Worm (Caenorhabditis elegans): Measurements from ENCODE around the gene C06E4.5.
A peak's percentile ranks its signal among the peaks of the same experiment; 100 is the strongest.

Gene C06E4.5

DNA sequence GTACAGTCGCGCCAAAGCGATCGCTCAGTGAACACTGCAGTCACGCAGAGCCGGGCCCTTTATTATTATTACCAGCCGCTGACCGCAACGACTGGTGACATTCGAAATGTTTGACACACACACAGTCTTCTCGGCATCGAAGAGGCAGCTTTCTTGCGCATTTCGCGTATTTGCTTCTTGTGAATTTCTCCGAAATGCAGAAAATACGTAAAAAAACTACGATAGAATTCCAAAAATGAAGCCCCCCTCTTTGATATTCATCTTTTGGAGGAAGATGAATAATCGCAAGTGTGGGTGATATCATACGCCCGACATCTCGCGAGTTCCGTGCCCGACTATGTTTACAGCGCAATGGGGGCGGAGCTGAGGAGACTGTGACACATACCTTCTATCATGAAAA, 1.5 kb upstream of the C06E4.5 start:
- no peak for TF ChIP-seq fos-1 (tag; optimal IDR thresholded peaks at IDR 0.05)
- peak; percentile 49 for TF ChIP-seq snpc-4 (tag; optimal IDR thresholded peaks at IDR 0.05)
- peak; percentile 25 for TF ChIP-seq pqm-1 (tag; optimal IDR thresholded peaks at IDR 0.05)

DNA sequence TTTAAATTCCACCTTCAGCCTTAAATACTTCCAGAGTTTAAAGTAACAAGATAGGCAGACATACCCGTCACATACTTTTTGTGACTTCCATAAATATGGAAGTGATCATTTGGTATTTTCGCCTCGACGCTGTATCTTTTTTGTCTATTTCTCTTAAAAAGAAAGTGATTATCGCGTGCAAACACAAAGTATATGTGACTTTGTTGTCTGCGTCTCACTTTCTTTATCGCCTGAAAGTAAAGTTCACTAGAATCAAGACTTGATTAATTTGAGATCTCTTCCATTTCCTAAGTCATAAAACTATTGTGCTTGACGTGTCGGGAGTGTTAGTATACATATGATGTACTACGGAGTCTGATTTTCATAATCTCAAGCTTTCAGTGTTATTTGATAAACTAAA, 3.5 kb downstream of the C06E4.5 start, which contains the start of gene C06E4.6:
Gene C06E4.6, minus strand, starts transcription at position 51 of the 400 bp plus-strand sequence.
- TF ChIP-seq elt-1 (tag; optimal IDR thresholded peaks at IDR 0.05): no peak
- TF ChIP-seq mdl-1 (tag; optimal IDR thresholded peaks at IDR 0.05): peak; percentile 6
- TF ChIP-seq elt-2 (tag; optimal IDR thresholded peaks at IDR 0.05): peak; percentile 43
- peak; percentile 81 for TF ChIP-seq pqm-1 (tag; optimal IDR thresholded peaks at IDR 0.05)
- TF ChIP-seq ZK546.5 (tag; optimal IDR thresholded peaks at IDR 0.05): no peak
- no peak for TF ChIP-seq snpc-4 (tag; optimal IDR thresholded peaks at IDR 0.05)
- peak; percentile 6 for TF ChIP-seq lin-15B (tag; optimal IDR thresholded peaks at IDR 0.05)
- TF ChIP-seq sea-2 (GFP tag; optimal IDR thresholded peaks at IDR 0.05): no peak
- TF ChIP-seq tbx-2 (tag; optimal IDR thresholded peaks at IDR 0.05): no peak

ce11 chrIV:7260587-7260986, 5.8 kb downstream of the C06E4.5 start, which contains the start of gene C06E4.3:
C06E4.3 (plus strand) TSS chrIV:7260875.
- TF ChIP-seq elt-2 (tag; optimal IDR thresholded peaks at IDR 0.05) (peak; percentile 30), fkh-2 (tag; optimal IDR thresholded peaks at IDR 0.05) (no peak), elt-3 (tag; optimal IDR thresholded peaks at IDR 0.05) (no peak), pqm-1 (tag; optimal IDR thresholded peaks at IDR 0.05) (peak; percentile 48)

- no peak for TF ChIP-seq mml-1 (tag; optimal IDR thresholded peaks at IDR 0.05)
- no peak for TF ChIP-seq egl-27 (tag; optimal IDR thresholded peaks at IDR 0.05)
- TF ChIP-seq ztf-11 (tag; optimal IDR thresholded peaks at IDR 0.05): no peak
- no peak for TF ChIP-seq snpc-4 (tag; optimal IDR thresholded peaks at IDR 0.05)
- TF ChIP-seq lin-15B (tag; optimal IDR thresholded peaks at IDR 0.05): no peak
- no peak for TF ChIP-seq ceh-28 (tag; optimal IDR thresholded peaks at IDR 0.05)
- no peak for TF ChIP-seq zag-1 (tag; optimal IDR thresholded peaks at IDR 0.05)
These were observed 8.3 kb downstream of the C06E4.5 start, which contains the start of gene glb-2 for ce11 chrIV:7263137-7263536. glb-2 (minus strand) TSS chrIV:7263237.

- TF ChIP-seq pha-4 (tag; optimal IDR thresholded peaks at IDR 0.05): peak; percentile 21
- no peak for TF ChIP-seq jun-1 (tag; optimal IDR thresholded peaks at IDR 0.05)
- TF ChIP-seq elt-2 (tag; optimal IDR thresholded peaks at IDR 0.05): peak; percentile 25
- no peak for TF ChIP-seq unc-39 (tag; optimal IDR thresholded peaks at IDR 0.05)
- no peak for TF ChIP-seq tbx-2 (tag; optimal IDR thresholded peaks at IDR 0.05)
These were observed 20.3 kb downstream of the C06E4.5 start for ce11 chrIV:7274969-7275548.

- no peak for TF ChIP-seq egl-27 (tag; optimal IDR thresholded peaks at IDR 0.05)
- TF ChIP-seq nhr-67 (tag; optimal IDR thresholded peaks at IDR 0.05): no peak
- TF ChIP-seq lin-39 (tag; optimal IDR thresholded peaks at IDR 0.05): no peak
- TF ChIP-seq elt-1 (tag; optimal IDR thresholded peaks at IDR 0.05): no peak
- no peak for TF ChIP-seq unc-39 (tag; optimal IDR thresholded peaks at IDR 0.05)
- no peak for TF ChIP-seq daf-12 (tag; optimal IDR thresholded peaks at IDR 0.05)
- TF ChIP-seq tbx-2 (tag; optimal IDR thresholded peaks at IDR 0.05): no peak
- no peak for TF ChIP-seq ceh-28 (tag; optimal IDR thresholded peaks at IDR 0.05)
- no peak for TF ChIP-seq R02D3.7 (tag; optimal IDR thresholded peaks at IDR 0.05)
- no peak for TF ChIP-seq nfya-1 (tag; optimal IDR thresholded peaks at IDR 0.05; ENCODE audit: insufficient read depth)
- TF ChIP-seq nhr-77 (tag; optimal IDR thresholded peaks at IDR 0.05): no peak
- TF ChIP-seq eor-1 (tag; optimal IDR thresholded peaks at IDR 0.05): no peak
- no peak for TF ChIP-seq lsy-12 (tag; optimal IDR thresholded peaks at IDR 0.05)
- no peak for TF ChIP-seq egl-5 (tag; optimal IDR thresholded peaks at IDR 0.05)
- TF ChIP-seq ztf-11 (tag; optimal IDR thresholded peaks at IDR 0.05): no peak
- TF ChIP-seq elt-2 (tag; optimal IDR thresholded peaks at IDR 0.05): no peak
These were observed 21.9 kb downstream of the C06E4.5 start, which contains the start of gene C06E4.2 for ce11 chrIV:7276661-7277060. C06E4.2 (plus strand) TSS chrIV:7276961.

DNA sequence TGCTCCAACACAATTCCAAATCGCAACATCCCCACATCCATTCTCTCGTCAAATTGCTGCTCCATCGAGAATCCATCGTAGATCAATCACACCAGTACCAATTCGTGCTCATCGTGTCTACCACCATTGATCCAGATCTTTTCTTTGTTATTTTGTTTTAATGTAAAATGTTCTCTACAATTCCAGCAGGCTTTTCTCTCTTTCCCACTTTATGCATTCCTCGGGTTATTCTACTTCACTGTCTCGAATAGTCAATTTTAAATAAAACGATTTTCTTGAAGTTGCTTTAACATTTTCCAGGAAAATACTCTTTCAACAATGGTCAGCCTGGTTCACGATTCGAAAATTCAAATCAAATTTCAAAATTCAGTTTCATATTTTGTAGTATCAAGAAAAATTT, 28.2 kb downstream of the C06E4.5 start, which contains the start of gene C06E4.1:
Gene C06E4.1, plus strand, starts transcription at position 301 of the 400 bp plus-strand sequence.
- no peak for TF ChIP-seq sea-2 (GFP tag; optimal IDR thresholded peaks at IDR 0.05)

Measured in whole organism, L3 larva.